Worm (Caenorhabditis elegans) whole organism, L1 larva: ENCODE data around the gene acs-9.
A peak's percentile ranks its signal among the peaks of the same experiment; 100 is the strongest.

Source experiments
- C04F5.9 ChIP-seq: sonication (generic microtip); optimal IDR thresholded peaks from 2 replicates; lab custom pipeline; 2016; ENCODE audit warnings: missing genetic modification characterization, missing compliant biosample characterization
- F16B12.6 ChIP-seq: fragments of 150-350 bp; optimal IDR thresholded peaks from 2 replicates; lab custom pipeline; 2014; ENCODE audit warnings: missing biosample characterization, missing genetic modification characterization
- Y116A8C.19 ChIP-seq: sonication (generic microtip); optimal IDR thresholded peaks from 2 replicates; lab custom pipeline; 2016; ENCODE audit warnings: missing compliant biosample characterization, missing genetic modification characterization, borderline replicate concordance
- aha-1 ChIP-seq: fragments of 150-350 bp; optimal IDR thresholded peaks from 2 replicates; lab custom pipeline; 2014; ENCODE audit warnings: missing biosample characterization, missing genetic modification characterization
- aly-2 ChIP-seq: fragments of 150-350 bp; optimal IDR thresholded peaks from 2 replicates; lab custom pipeline; 2014; ENCODE audit warnings: missing biosample characterization, missing genetic modification characterization
- ceh-63 ChIP-seq: fragments of 200-800 bp; sonication (Bioruptor generic); optimal IDR thresholded peaks from 2 replicates; lab custom pipeline; 2018; ENCODE audit warnings: mild to moderate bottlenecking, missing genetic modification characterization, missing compliant biosample characterization
- ceh-8 ChIP-seq: fragments of 200-800 bp; sonication (Bioruptor generic); optimal IDR thresholded peaks from 2 replicates; lab custom pipeline; 2018; ENCODE audit warnings: mild to moderate bottlenecking, missing genetic modification characterization, moderate library complexity, missing compliant biosample characterization
- ceh-82 ChIP-seq, 3 experiments: fragments of 150-350 bp in 1 of 3; sonication (generic microtip) in 2 of 3; optimal IDR thresholded peaks; 2 replicates each; lab custom pipeline; 2014 to 2017; ENCODE audit warnings: missing biosample characterization in 3 of 3, missing genetic modification characterization in 3 of 3
- ceh-88 ChIP-seq: fragments of 200-800 bp; sonication (Bioruptor generic); IDR thresholded peaks from 2 replicates; pipeline ENCODE4 v1.3.6; 2022; ENCODE audit warnings: missing genetic modification characterization, missing compliant biosample characterization
- ceh-90 ChIP-seq: sonication (generic microtip); optimal IDR thresholded peaks from 2 replicates; lab custom pipeline; 2016; ENCODE audit warnings: missing genetic modification characterization, missing compliant biosample characterization
- dsc-1 ChIP-seq: sonication (generic microtip); optimal IDR thresholded peaks from 2 replicates; lab custom pipeline; 2016; ENCODE audit warnings: mild to moderate bottlenecking, missing genetic modification characterization, missing compliant biosample characterization
- efl-3 ChIP-seq: fragments of 200-800 bp; sonication (Bioruptor generic); optimal IDR thresholded peaks from 2 replicates; lab custom pipeline; 2018; ENCODE audit warnings: mild to moderate bottlenecking, missing genetic modification characterization, missing compliant biosample characterization
- egl-13 ChIP-seq: sonication (generic microtip); optimal IDR thresholded peaks from 2 replicates; lab custom pipeline; 2016; ENCODE audit warnings: missing genotype, missing genetic modification reagents, missing genetic modification characterization, missing compliant biosample characterization
- egl-27 ChIP-seq, 2 experiments: fragments of 150-350 bp in 1 of 2; sonication (generic microtip); optimal IDR thresholded peaks; 3 replicates each; lab custom pipeline; 2017 to 2018; ENCODE audit warnings: missing biosample characterization in 2 of 2, missing genetic modification characterization in 2 of 2, missing genetic modification reagents in 2 of 2
- elt-2 ChIP-seq: sonication (generic microtip); optimal IDR thresholded peaks from 2 replicates; lab custom pipeline; 2016; ENCODE audit warnings: missing genetic modification characterization, mild to moderate bottlenecking, inconsistent platforms, missing compliant biosample characterization, missing genetic modification reagents
- elt-3 ChIP-seq, 6 experiments: fragments of 150-350 bp in 1 of 6; sonication (generic microtip); optimal IDR thresholded peaks; 2 replicates each; lab custom pipeline; 2017 to 2018; ENCODE audit warnings: missing biosample characterization in 6 of 6, missing genetic modification characterization in 6 of 6, inconsistent platforms in 1 of 6
- ets-5 ChIP-seq: fragments of 200-800 bp; sonication (Bioruptor generic); IDR thresholded peaks from 2 replicates; pipeline ENCODE4 v1.3.6; 2022; ENCODE audit warnings: missing genetic modification characterization, missing compliant biosample characterization
- hlh-17 ChIP-seq: fragments of 200-800 bp; sonication (Bioruptor generic); optimal IDR thresholded peaks from 2 replicates; lab custom pipeline; 2018; ENCODE audit warnings: missing genetic modification characterization, mild to moderate bottlenecking, missing compliant biosample characterization, moderate library complexity, borderline replicate concordance
- hlh-4 ChIP-seq: sonication (generic microtip); optimal IDR thresholded peaks from 2 replicates; lab custom pipeline; 2016; ENCODE audit warnings: mild to moderate bottlenecking, missing genetic modification characterization, missing compliant biosample characterization
- irx-1 ChIP-seq: sonication (generic microtip); optimal IDR thresholded peaks from 2 replicates; lab custom pipeline; 2016; ENCODE audit warnings: missing genetic modification characterization, missing compliant biosample characterization
- isw-1 ChIP-seq: fragments of 200-800 bp; sonication (Bioruptor generic); IDR thresholded peaks from 2 replicates; pipeline ENCODE4 v1.3.6; 2022; ENCODE audit warnings: missing genetic modification characterization, missing compliant biosample characterization
- jun-1 ChIP-seq: fragments of 150-350 bp; optimal IDR thresholded peaks from 2 replicates; lab custom pipeline; 2014; ENCODE audit warnings: missing biosample characterization, missing genetic modification reagents, missing genetic modification characterization
- lin-13 ChIP-seq: fragments of 150-350 bp; optimal IDR thresholded peaks from 2 replicates; lab custom pipeline; 2014; ENCODE audit warnings: missing biosample characterization, missing genetic modification reagents, missing genetic modification characterization
- lin-39 ChIP-seq: fragments of 150-350 bp; optimal IDR thresholded peaks from 2 replicates; lab custom pipeline; 2014; ENCODE audit warnings: missing biosample characterization, missing genetic modification reagents, missing genetic modification characterization
- lir-3 ChIP-seq: sonication (generic microtip); optimal IDR thresholded peaks from 2 replicates; lab custom pipeline; 2016; ENCODE audit warnings: mild to moderate bottlenecking, missing genetic modification characterization, moderate library complexity, missing compliant biosample characterization; ENCODE audit not compliant: poor library complexity
- lsy-2 ChIP-seq, 2 experiments: fragments of 150-350 bp; optimal IDR thresholded peaks; 2 replicates each; lab custom pipeline; 2014; ENCODE audit warnings: missing biosample characterization in 2 of 2, missing genetic modification characterization in 2 of 2
- mab-9 ChIP-seq: fragments of 200-800 bp; sonication (Bioruptor generic); IDR thresholded peaks from 2 replicates; pipeline ENCODE4 v1.3.6; 2022; ENCODE audit warnings: missing genetic modification reagents, missing genetic modification characterization, missing compliant biosample characterization
- mef-2 ChIP-seq: fragments of 150-350 bp; optimal IDR thresholded peaks from 2 replicates; lab custom pipeline; 2014; ENCODE audit warnings: missing biosample characterization, missing genetic modification characterization
- nhr-11 ChIP-seq: fragments of 150-350 bp; optimal IDR thresholded peaks from 2 replicates; lab custom pipeline; 2014; ENCODE audit warnings: missing biosample characterization, missing genetic modification characterization
- nhr-12 ChIP-seq: sonication (generic microtip); optimal IDR thresholded peaks from 2 replicates; lab custom pipeline; 2017; ENCODE audit warnings: missing biosample characterization, missing genetic modification characterization
- nhr-19 ChIP-seq: fragments of 200-800 bp; sonication (Bioruptor generic); conservative IDR thresholded peaks from 2 replicates; pipeline ENCODE4 v1.3.6; 2022; ENCODE audit warnings: missing genetic modification characterization, missing compliant biosample characterization
- nhr-20 ChIP-seq: sonication (generic microtip); optimal IDR thresholded peaks from 2 replicates; lab custom pipeline; 2016; ENCODE audit warnings: mild to moderate bottlenecking, missing genetic modification characterization, missing compliant biosample characterization
- nhr-237 ChIP-seq: fragments of 150-350 bp; optimal IDR thresholded peaks from 2 replicates; lab custom pipeline; 2014; ENCODE audit warnings: missing biosample characterization, missing genetic modification characterization
- nhr-28 ChIP-seq: fragments of 150-350 bp; optimal IDR thresholded peaks from 2 replicates; lab custom pipeline; 2014; ENCODE audit warnings: missing biosample characterization, missing genetic modification characterization
- nhr-84 ChIP-seq: sonication (generic microtip); optimal IDR thresholded peaks from 2 replicates; lab custom pipeline; 2017; ENCODE audit warnings: missing biosample characterization, missing genetic modification characterization
- nhr-85 ChIP-seq: sonication (generic microtip); peaks from one replicate; lab custom pipeline; 2016; ENCODE audit warnings: missing genetic modification characterization, inconsistent platforms, missing compliant biosample characterization
- nhr-90 ChIP-seq: sonication (generic microtip); optimal IDR thresholded peaks from 2 replicates; lab custom pipeline; 2016; ENCODE audit warnings: mild to moderate bottlenecking, missing genetic modification characterization, missing compliant biosample characterization; ENCODE audit not compliant: poor library complexity
- pag-3 ChIP-seq: sonication (generic microtip); optimal IDR thresholded peaks from 2 replicates; lab custom pipeline; 2017; ENCODE audit warnings: missing genetic modification characterization, mild to moderate bottlenecking, missing compliant biosample characterization, antibody characterized with exemption, borderline replicate concordance; ENCODE audit not compliant: insufficient read depth
- rnt-1 ChIP-seq: sonication (generic microtip); optimal IDR thresholded peaks from 2 replicates; lab custom pipeline; 2016; ENCODE audit warnings: mild to moderate bottlenecking, missing genetic modification characterization, moderate library complexity, missing compliant biosample characterization
- snu-23 ChIP-seq: sonication (generic microtip); optimal IDR thresholded peaks from 2 replicates; lab custom pipeline; 2016; ENCODE audit warnings: missing genetic modification characterization, missing compliant biosample characterization
- sox-4 ChIP-seq: sonication (generic microtip); optimal IDR thresholded peaks from 2 replicates; lab custom pipeline; 2016; ENCODE audit warnings: missing genetic modification characterization, missing compliant biosample characterization
- sptf-1 ChIP-seq: fragments of 150-350 bp; optimal IDR thresholded peaks from 2 replicates; lab custom pipeline; 2014; ENCODE audit warnings: missing biosample characterization, missing genetic modification characterization
- sup-37 ChIP-seq: fragments of 200-800 bp; sonication (Bioruptor generic); optimal IDR thresholded peaks from 2 replicates; lab custom pipeline; 2018; ENCODE audit warnings: mild to moderate bottlenecking, missing genetic modification characterization, missing compliant biosample characterization
- swsn-7 ChIP-seq: sonication (generic microtip); optimal IDR thresholded peaks from 2 replicates; lab custom pipeline; 2016; ENCODE audit warnings: missing genetic modification characterization, missing compliant biosample characterization
- tbx-2 ChIP-seq: sonication (generic microtip); optimal IDR thresholded peaks from 2 replicates; lab custom pipeline; 2016; ENCODE audit warnings: missing genetic modification characterization, missing compliant biosample characterization
- tlp-1 ChIP-seq: fragments of 150-350 bp; optimal IDR thresholded peaks from 2 replicates; lab custom pipeline; 2014; ENCODE audit warnings: missing biosample characterization, missing genetic modification characterization
- unc-130 ChIP-seq: fragments of 150-350 bp; optimal IDR thresholded peaks from 2 replicates; lab custom pipeline; 2017; ENCODE audit warnings: missing biosample characterization, missing genetic modification characterization, inconsistent platforms
- unc-30 ChIP-seq: sonication (generic microtip); optimal IDR thresholded peaks from 2 replicates; lab custom pipeline; 2017; ENCODE audit warnings: missing biosample characterization, missing genetic modification characterization
- unc-62 ChIP-seq: fragments of 150-350 bp; optimal IDR thresholded peaks from 2 replicates; lab custom pipeline; 2014; ENCODE audit warnings: missing biosample characterization, missing genetic modification reagents, missing genetic modification characterization
- unc-86 ChIP-seq: sonication (generic microtip); optimal IDR thresholded peaks from 2 replicates; lab custom pipeline; 2016; ENCODE audit warnings: missing genetic modification characterization, missing compliant biosample characterization
- unc-98 ChIP-seq: fragments of 200-800 bp; sonication (Bioruptor generic); IDR thresholded peaks from 2 replicates; pipeline ENCODE4 v1.3.6; 2022; ENCODE audit warnings: missing genetic modification characterization, missing compliant biosample characterization
- zag-1 ChIP-seq: fragments of 150-350 bp; optimal IDR thresholded peaks from 2 replicates; lab custom pipeline; 2014; ENCODE audit warnings: missing biosample characterization, missing genetic modification characterization
- zip-4 ChIP-seq: fragments of 200-800 bp; sonication (Bioruptor generic); optimal IDR thresholded peaks from 2 replicates; lab custom pipeline; 2018; ENCODE audit warnings: mild to moderate bottlenecking, missing genetic modification characterization, moderate library complexity, missing compliant biosample characterization
- ztf-11 ChIP-seq, 2 experiments: sonication (generic microtip); optimal IDR thresholded peaks; 2 replicates each; lab custom pipeline; 2016 to 2017; ENCODE audit warnings: missing genetic modification characterization in 2 of 2, missing biosample characterization in 1 of 2, missing compliant biosample characterization in 1 of 2

The acs-9 gene

ce11 chrX:16928087-16928486 is 47.8 kb upstream of the acs-9 start (continued):
- TF ChIP-seq ceh-82 (tag; optimal IDR thresholded peaks at IDR 0.05; lab: Kevin White, UChicago) = peak in 1 of 3 experiments; percentile 63
- TF ChIP-seq pag-3 (tag; lab: Kevin White, UChicago) = no peak
- no peak for TF ChIP-seq lin-39 (tag; lab: Kevin White, UChicago)
- peak; percentile 40 for TF ChIP-seq nhr-90 (tag; lab: Kevin White, UChicago)
- no peak for TF ChIP-seq jun-1 (tag; lab: Kevin White, UChicago)
- TF ChIP-seq efl-3 (GFP tag; lab: Kevin White, UChicago) = no peak
- peak; percentile 33 for TF ChIP-seq swsn-7 (tag; lab: Kevin White, UChicago)
- TF ChIP-seq ztf-11 (tag; optimal IDR thresholded peaks at IDR 0.05; lab: Kevin White, UChicago) = no peak
- no peak for TF ChIP-seq C04F5.9 (tag; lab: Kevin White, UChicago)
- no peak for TF ChIP-seq ceh-63 (GFP tag; lab: Kevin White, UChicago)
- TF ChIP-seq egl-27 (tag; optimal IDR thresholded peaks at IDR 0.05; lab: Kevin White, UChicago) = no peak
- no peak for TF ChIP-seq lir-3 (tag; lab: Kevin White, UChicago)
- TF ChIP-seq zip-4 (GFP tag; lab: Kevin White, UChicago) = no peak
- TF ChIP-seq ets-5 = no peak
- no peak for TF ChIP-seq sptf-1
- no peak for TF ChIP-seq isw-1
- TF ChIP-seq nhr-20 (tag; lab: Kevin White, UChicago) = peak; percentile 26
- no peak for TF ChIP-seq irx-1 (tag; lab: Kevin White, UChicago)
- TF ChIP-seq aly-2 (tag; lab: Kevin White, UChicago) = no peak
- no peak for TF ChIP-seq unc-30 (tag; lab: Kevin White, UChicago)
- TF ChIP-seq lin-13 (GFP tag; lab: Kevin White, UChicago) = peak; percentile 35
- TF ChIP-seq unc-62 (GFP tag; lab: Kevin White, UChicago) = no peak
- no peak for TF ChIP-seq ceh-90
- TF ChIP-seq nhr-11 (tag; lab: Kevin White, UChicago) = no peak
- TF ChIP-seq tlp-1 (tag; lab: Kevin White, UChicago) = no peak
- peak; percentile 50 for TF ChIP-seq snu-23 (GFP tag; lab: Kevin White, UChicago)
- TF ChIP-seq mef-2 (tag; lab: Kevin White, UChicago) = no peak
- no peak for TF ChIP-seq nhr-237
- peak; percentile 49 for TF ChIP-seq egl-13 (tag; lab: Kevin White, UChicago)
- TF ChIP-seq F16B12.6 (tag; lab: Kevin White, UChicago) = no peak
- peak; percentile 41 for TF ChIP-seq nhr-19 (GFP tag; lab: Robert Waterston, UW)
- TF ChIP-seq mab-9 = no peak
- TF ChIP-seq zag-1 (tag; lab: Kevin White, UChicago) = no peak
- no peak for TF ChIP-seq sox-4 (tag; lab: Kevin White, UChicago)
- peak; percentile 20 for TF ChIP-seq unc-86 (tag; lab: Kevin White, UChicago)
- TF ChIP-seq unc-130 = no peak
- TF ChIP-seq nhr-28 = no peak
- TF ChIP-seq elt-3 (tag; optimal IDR thresholded peaks at IDR 0.05; lab: Kevin White, UChicago) = no peak
- TF ChIP-seq elt-2 (tag; lab: Kevin White, UChicago) = no peak
- no peak for TF ChIP-seq ceh-88 (GFP tag; lab: Robert Waterston, UW)
- TF ChIP-seq sup-37 = no peak
- no peak for TF ChIP-seq aha-1 (tag; lab: Kevin White, UChicago)
- no peak for TF ChIP-seq hlh-17
- peak; percentile 44 for TF ChIP-seq rnt-1
- TF ChIP-seq hlh-4 = no peak
- peak; percentile 11 for TF ChIP-seq ceh-8 (GFP tag; lab: Kevin White, UChicago)
- TF ChIP-seq nhr-12 = no peak
- no peak for TF ChIP-seq nhr-84 (tag; lab: Kevin White, UChicago)
- TF ChIP-seq lsy-2 (tag; optimal IDR thresholded peaks at IDR 0.05; lab: Kevin White, UChicago) = no peak
- no peak for TF ChIP-seq unc-98 (GFP tag; lab: Robert Waterston, UW)
- peak; percentile 34 for TF ChIP-seq nhr-85 (tag; lab: Kevin White, UChicago)
- TF ChIP-seq Y116A8C.19 (tag; lab: Kevin White, UChicago) = no peak
- peak; percentile 54 for TF ChIP-seq dsc-1 (tag; lab: Kevin White, UChicago)
- TF ChIP-seq tbx-2 (tag; lab: Kevin White, UChicago) = no peak
